Fruit fly (Drosophila melanogaster): ENCODE data around the gene Traf-like.

- TF ChIP-seq CG7101 (tag; optimal IDR thresholded peaks at IDR 0.05) (no peak), CG7045 (GFP tag; optimal IDR thresholded peaks at IDR 0.05) (no peak)
These were observed 43.7 kb downstream of the Traf-like start for dm6 chrX:16458551-16458950.

Measured in whole organism, adult.